Worm (Caenorhabditis elegans) whole organism, L3 larva: Measurements from ENCODE around the gene ZK666.12.

Experiments used
- ZK546.5 ChIP-seq: sonication (generic microtip); optimal IDR thresholded peaks from 2 replicates; lab custom pipeline; 2017; ENCODE audit warnings: missing biosample characterization, missing genetic modification characterization
- aly-2 ChIP-seq: fragments of 150-350 bp; optimal IDR thresholded peaks from 2 replicates; lab custom pipeline; 2014; ENCODE audit warnings: missing biosample characterization, missing genetic modification characterization
- ama-1 ChIP-seq: fragments of 150-350 bp; optimal IDR thresholded peaks from 2 replicates; lab custom pipeline; 2018
- ceh-16 ChIP-seq: sonication (generic microtip); optimal IDR thresholded peaks from 2 replicates; lab custom pipeline; 2017; ENCODE audit warnings: missing biosample characterization, missing genetic modification characterization
- ceh-28 ChIP-seq: fragments of 150-350 bp; optimal IDR thresholded peaks from 2 replicates; lab custom pipeline; 2014; ENCODE audit warnings: missing biosample characterization, missing genetic modification reagents, missing genetic modification characterization
- ceh-82 ChIP-seq: fragments of 150-350 bp; optimal IDR thresholded peaks from 2 replicates; lab custom pipeline; 2014; ENCODE audit warnings: missing biosample characterization, missing genetic modification characterization
- daf-12 ChIP-seq: fragments of 150-350 bp; optimal IDR thresholded peaks from 2 replicates; lab custom pipeline; 2014; ENCODE audit warnings: missing biosample characterization, missing genetic modification reagents, missing genetic modification characterization
- elt-1 ChIP-seq: fragments of 150-350 bp; optimal IDR thresholded peaks from 2 replicates; lab custom pipeline; 2014; ENCODE audit warnings: missing biosample characterization, missing genetic modification characterization
- elt-2 ChIP-seq: sonication (generic microtip); optimal IDR thresholded peaks from 2 replicates; lab custom pipeline; 2016; ENCODE audit warnings: missing genetic modification reagents, mild to moderate bottlenecking, missing genetic modification characterization, missing compliant biosample characterization
- elt-3 ChIP-seq, 3 experiments: fragments of 150-350 bp in 1 of 3; sonication (generic microtip) in 2 of 3; optimal IDR thresholded peaks; 2 replicates in 2 of 3; 4 replicates in 1 of 3; lab custom pipeline; 2014 to 2017; ENCODE audit warnings: missing biosample characterization in 3 of 3, missing genetic modification characterization in 3 of 3
- eor-1 ChIP-seq, 2 experiments: fragments of 150-350 bp; optimal IDR thresholded peaks; 2 replicates each; lab custom pipeline; 2014 to 2018; ENCODE audit warnings: missing biosample characterization in 2 of 2, missing genetic modification characterization in 2 of 2
- fkh-2 ChIP-seq: fragments of 150-350 bp; optimal IDR thresholded peaks from 2 replicates; lab custom pipeline; 2014; ENCODE audit warnings: missing biosample characterization, missing genetic modification reagents, missing genetic modification characterization
- fos-1 ChIP-seq: fragments of 150-350 bp; optimal IDR thresholded peaks from 2 replicates; lab custom pipeline; 2014; ENCODE audit warnings: missing biosample characterization, missing genetic modification characterization
- hmg-11 ChIP-seq: sonication (generic microtip); optimal IDR thresholded peaks from 2 replicates; lab custom pipeline; 2016; ENCODE audit warnings: missing genetic modification characterization, missing compliant biosample characterization
- jun-1 ChIP-seq: fragments of 150-350 bp; optimal IDR thresholded peaks from 2 replicates; lab custom pipeline; 2014; ENCODE audit warnings: missing biosample characterization, missing genetic modification reagents, missing genetic modification characterization
- lsy-12 ChIP-seq: sonication (generic microtip); optimal IDR thresholded peaks from 2 replicates; lab custom pipeline; 2016; ENCODE audit warnings: mild to moderate bottlenecking, missing genetic modification characterization, missing compliant biosample characterization
- mdl-1 ChIP-seq: fragments of 150-350 bp; optimal IDR thresholded peaks from 2 replicates; lab custom pipeline; 2014; ENCODE audit warnings: missing biosample characterization, missing genetic modification characterization
- mml-1 ChIP-seq: fragments of 150-350 bp; sonication (generic microtip); optimal IDR thresholded peaks from 3 replicates; lab custom pipeline; 2014; ENCODE audit warnings: missing biosample characterization, missing genetic modification characterization
- nfya-1 ChIP-seq: sonication (generic microtip); optimal IDR thresholded peaks from 2 replicates; lab custom pipeline; 2017; ENCODE audit warnings: missing genetic modification characterization, mild to moderate bottlenecking, missing compliant biosample characterization, antibody characterized with exemption, moderate library complexity; ENCODE audit not compliant: insufficient read depth
- nhr-11 ChIP-seq: fragments of 150-350 bp; optimal IDR thresholded peaks from 2 replicates; lab custom pipeline; 2014; ENCODE audit warnings: missing biosample characterization, missing genetic modification characterization
- nhr-12 ChIP-seq: fragments of 150-350 bp; optimal IDR thresholded peaks from 2 replicates; lab custom pipeline; 2014; ENCODE audit warnings: missing biosample characterization, missing genetic modification characterization
- nhr-23 ChIP-seq: fragments of 150-350 bp; optimal IDR thresholded peaks from 2 replicates; lab custom pipeline; 2014; ENCODE audit warnings: missing biosample characterization, missing genetic modification reagents, missing genetic modification characterization
- nhr-237 ChIP-seq: fragments of 150-350 bp; optimal IDR thresholded peaks from 2 replicates; lab custom pipeline; 2014; ENCODE audit warnings: missing biosample characterization, missing genetic modification characterization
- nhr-25 ChIP-seq: sonication (generic microtip); optimal IDR thresholded peaks from 2 replicates; lab custom pipeline; 2017; ENCODE audit warnings: missing biosample characterization, missing genetic modification characterization
- nhr-28 ChIP-seq: fragments of 150-350 bp; optimal IDR thresholded peaks from 2 replicates; lab custom pipeline; 2014; ENCODE audit warnings: missing biosample characterization, missing genetic modification characterization
- nhr-43 ChIP-seq: sonication (generic microtip); optimal IDR thresholded peaks from 2 replicates; lab custom pipeline; 2016; ENCODE audit warnings: mild to moderate bottlenecking, missing genetic modification characterization, missing compliant biosample characterization; ENCODE audit not compliant: poor library complexity, severe bottlenecking
- nhr-67 ChIP-seq: fragments of 150-350 bp; optimal IDR thresholded peaks from 2 replicates; lab custom pipeline; 2014; ENCODE audit warnings: missing biosample characterization, missing genetic modification characterization
- nhr-76 ChIP-seq: fragments of 150-350 bp; sonication (generic microtip); optimal IDR thresholded peaks from 5 replicates; lab custom pipeline; 2014; ENCODE audit warnings: missing biosample characterization, missing genetic modification characterization
- nhr-77 ChIP-seq: fragments of 150-350 bp; optimal IDR thresholded peaks from 2 replicates; lab custom pipeline; 2014; ENCODE audit warnings: missing biosample characterization, missing genetic modification characterization
- pha-4 ChIP-seq: fragments of 150-350 bp; optimal IDR thresholded peaks from 2 replicates; lab custom pipeline; 2014; ENCODE audit warnings: missing biosample characterization, missing genetic modification reagents, missing genetic modification characterization
- snpc-4 ChIP-seq: fragments of 150-350 bp; optimal IDR thresholded peaks from 2 replicates; lab custom pipeline; 2014; ENCODE audit warnings: missing biosample characterization, missing genetic modification characterization
- unc-39 ChIP-seq: sonication (generic microtip); optimal IDR thresholded peaks from 4 replicates; lab custom pipeline; 2017; ENCODE audit warnings: missing biosample characterization, missing genetic modification characterization
- unc-62 ChIP-seq: fragments of 150-350 bp; sonication (generic microtip); optimal IDR thresholded peaks from 4 replicates; lab custom pipeline; 2014; ENCODE audit warnings: missing biosample characterization, missing genetic modification reagents, missing genetic modification characterization
- ztf-11 ChIP-seq: fragments of 150-350 bp; optimal IDR thresholded peaks from 2 replicates; lab custom pipeline; 2014; ENCODE audit warnings: missing biosample characterization, missing genetic modification characterization

ZK666.12 gene

ce11 chrII:10452620-10453019 lies 43.4 kb upstream of the ZK666.12 start, which contains the start of gene ZK673.4:
ZK673.4 (plus strand) TSS chrII:10452920.
- TF ChIP-seq pha-4 (tag; lab: Kevin White, UChicago) (no peak), nhr-67 (tag; lab: Kevin White, UChicago) (no peak), jun-1 (tag; lab: Kevin White, UChicago) (no peak), nfya-1 (tag; lab: Kevin White, UChicago) (no peak), ama-1 (lab: Kevin White, UChicago) (no peak), lsy-12 (tag; lab: Kevin White, UChicago) (no peak), mdl-1 (tag; lab: Kevin White, UChicago) (no peak), nhr-23 (tag; lab: Kevin White, UChicago) (no peak), aly-2 (no peak)
- TF ChIP-seq, all 47 proteins: peak for 0

- TF ChIP-seq daf-12 (tag; lab: Kevin White, UChicago) (no peak), lsy-12 (tag; lab: Kevin White, UChicago) (no peak), aly-2 (no peak), nhr-11 (tag; lab: Kevin White, UChicago) (no peak), elt-1 (tag; lab: Kevin White, UChicago) (no peak), fkh-2 (tag; lab: Kevin White, UChicago) (no peak), eor-1 (tag; optimal IDR thresholded peaks at IDR 0.05; lab: Kevin White, UChicago) (no peak), snpc-4 (tag; lab: Kevin White, UChicago) (no peak)
Observed at ce11 chrII:10456979-10457378, 39.0 kb upstream of the ZK666.12 start, which contains the start of gene ZK673.11. ZK673.11 (plus strand) TSS chrII:10457279.

ce11 chrII:10461207-10461606 lies 34.8 kb upstream of the ZK666.12 start, which contains the start of gene ZK673.5:
ZK673.5 (plus strand) TSS chrII:10461507.
- no peak for TF ChIP-seq ceh-82 (tag; lab: Kevin White, UChicago)
- no peak for TF ChIP-seq nhr-25 (tag; lab: Kevin White, UChicago)
- TF ChIP-seq ceh-16 (tag; lab: Kevin White, UChicago): no peak
- no peak for TF ChIP-seq fos-1 (tag; lab: Kevin White, UChicago)
- no peak for TF ChIP-seq nhr-23 (tag; lab: Kevin White, UChicago)
- no peak for TF ChIP-seq unc-39 (tag; lab: Kevin White, UChicago)
- no peak for TF ChIP-seq nhr-12 (tag; lab: Kevin White, UChicago)
- TF ChIP-seq elt-3 (tag; optimal IDR thresholded peaks at IDR 0.05; lab: Kevin White, UChicago): no peak
- TF ChIP-seq daf-12 (tag; lab: Kevin White, UChicago): no peak
- no peak for TF ChIP-seq nfya-1 (tag; lab: Kevin White, UChicago)
- TF ChIP-seq ceh-28 (tag; lab: Kevin White, UChicago): no peak
- no peak for TF ChIP-seq nhr-237
- TF ChIP-seq nhr-11 (tag; lab: Kevin White, UChicago): no peak
- no peak for TF ChIP-seq unc-62 (GFP tag; lab: Kevin White, UChicago)

ce11 chrII:10464230-10464920 lies 31.6 kb upstream of the ZK666.12 start, which contains the start of the genes ZK673.6 and sdz-37:
ZK673.6 (minus strand) TSS chrII:10464330.
sdz-37 (plus strand) TSS chrII:10464870.
- TF ChIP-seq nhr-28 (tag; lab: Kevin White, UChicago) (no peak), nhr-76 (tag; lab: Kevin White, UChicago) (no peak), elt-3 (tag; optimal IDR thresholded peaks at IDR 0.05; lab: Kevin White, UChicago) (no peak), nhr-25 (tag; lab: Kevin White, UChicago) (no peak), nhr-12 (tag; lab: Kevin White, UChicago) (no peak), mdl-1 (tag; lab: Kevin White, UChicago) (no peak), elt-2 (tag; lab: Kevin White, UChicago) (no peak), mml-1 (no peak), elt-1 (tag; lab: Kevin White, UChicago) (no peak), nhr-43 (tag; lab: Kevin White, UChicago) (no peak), ceh-16 (tag; lab: Kevin White, UChicago) (no peak), nhr-67 (tag; lab: Kevin White, UChicago) (no peak), ztf-11 (tag; lab: Kevin White, UChicago) (no peak), jun-1 (tag; lab: Kevin White, UChicago) (no peak), nhr-237 (no peak), nhr-77 (no peak), ZK546.5 (tag; lab: Kevin White, UChicago) (no peak), nhr-23 (tag; lab: Kevin White, UChicago) (no peak), hmg-11 (tag; lab: Kevin White, UChicago) (no peak), eor-1 (tag; optimal IDR thresholded peaks at IDR 0.05; lab: Kevin White, UChicago) (no peak)
